Fruit fly (Drosophila melanogaster): ENCODE measurements around the gene Nup107.

The Nup107 gene

dm6 chr2L:10721535-10721934 is 14.3 kb downstream of the Nup107 start:
- TF ChIP-seq CG7368 (GFP tag; optimal IDR thresholded peaks at IDR 0.05) (no peak), dac (GFP tag; optimal IDR thresholded peaks at IDR 0.05) (no peak), CG11902 (GFP tag; optimal IDR thresholded peaks at IDR 0.05) (no peak), fkh (GFP tag; optimal IDR thresholded peaks at IDR 0.05) (no peak), CG31627 (GFP tag; optimal IDR thresholded peaks at IDR 0.05) (no peak), CG16779 (tag; optimal IDR thresholded peaks at IDR 0.05) (no peak), Hr38 (GFP tag; optimal IDR thresholded peaks at IDR 0.05) (no peak), acj6 (GFP tag; optimal IDR thresholded peaks at IDR 0.05) (no peak), eg (GFP tag; IDR thresholded peaks at IDR 0.05) (no peak), Met (GFP tag; optimal IDR thresholded peaks at IDR 0.05) (no peak), net (GFP tag; optimal IDR thresholded peaks at IDR 0.05) (no peak), CG6808 (GFP tag; optimal IDR thresholded peaks at IDR 0.05) (no peak)

DNA sequence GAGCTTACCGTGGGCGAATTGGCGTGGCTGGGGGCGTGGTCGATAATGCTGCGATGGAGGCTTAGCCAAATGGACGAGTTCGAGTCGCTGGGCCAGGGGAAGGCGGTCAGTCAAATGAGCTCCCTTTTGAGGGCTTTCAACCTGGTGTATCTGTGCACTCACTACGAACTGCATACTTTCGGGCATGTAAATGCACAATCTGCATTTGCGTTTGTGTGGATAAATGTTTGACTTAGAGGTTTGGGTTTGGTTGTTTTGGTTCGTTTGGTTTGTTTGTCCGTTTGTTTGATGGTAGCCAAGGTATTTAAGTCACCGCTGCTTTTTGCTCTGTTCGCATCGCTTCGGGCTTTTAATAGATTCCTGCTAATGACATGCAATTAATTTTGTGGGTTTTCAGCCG is 24.6 kb downstream of the Nup107 start:
- TF ChIP-seq CG8119 (GFP tag; IDR thresholded peaks at IDR 0.05) (no peak), CG11902 (GFP tag; optimal IDR thresholded peaks at IDR 0.05) (no peak), CG3032 (tag; optimal IDR thresholded peaks at IDR 0.05) (no peak), Lpt (GFP tag; optimal IDR thresholded peaks at IDR 0.05) (no peak), achi (GFP tag; optimal IDR thresholded peaks at IDR 0.05) (no peak), dsx (GFP tag; optimal IDR thresholded peaks at IDR 0.05; ENCODE audit: poor library complexity, severe bottlenecking) (no peak), CG6808 (GFP tag; optimal IDR thresholded peaks at IDR 0.05) (no peak), CG11294 (GFP tag; IDR thresholded peaks at IDR 0.05) (no peak), esn (GFP tag; optimal IDR thresholded peaks at IDR 0.05) (no peak), Ets21C (GFP tag; optimal IDR thresholded peaks at IDR 0.05) (no peak), fd59A (GFP tag; optimal IDR thresholded peaks at IDR 0.05) (no peak), Met (GFP tag; optimal IDR thresholded peaks at IDR 0.05) (no peak), Gug (GFP tag; IDR thresholded peaks at IDR 0.05) (no peak), CG6792 (GFP tag; optimal IDR thresholded peaks at IDR 0.05) (no peak), acj6 (GFP tag; optimal IDR thresholded peaks at IDR 0.05) (no peak), CG3919 (GFP tag; optimal IDR thresholded peaks at IDR 0.05) (no peak), CG7368 (GFP tag; optimal IDR thresholded peaks at IDR 0.05) (no peak)

- TF ChIP-seq Eip93F (GFP tag; optimal IDR thresholded peaks at IDR 0.05) (no peak), fd59A (GFP tag; optimal IDR thresholded peaks at IDR 0.05) (no peak)
Measured at dm6 chr2L:10709353-10709752, 26.5 kb downstream of the Nup107 start, which contains the start of gene Lip2. Lip2 (minus strand) TSS chr2L:10709453.

- no peak for TF ChIP-seq ss (GFP tag; optimal IDR thresholded peaks at IDR 0.05)
- TF ChIP-seq Gug (GFP tag; IDR thresholded peaks at IDR 0.05): no peak
- no peak for TF ChIP-seq Sox15 (GFP tag; optimal IDR thresholded peaks at IDR 0.05)
- TF ChIP-seq CG10669 (GFP tag; optimal IDR thresholded peaks at IDR 0.05): no peak
- no peak for TF ChIP-seq esn (GFP tag; optimal IDR thresholded peaks at IDR 0.05)
- TF ChIP-seq spab (GFP tag; optimal IDR thresholded peaks at IDR 0.05): no peak
- TF ChIP-seq vri (GFP tag; optimal IDR thresholded peaks at IDR 0.05): no peak
- TF ChIP-seq salr (GFP tag; optimal IDR thresholded peaks at IDR 0.05): no peak
- no peak for TF ChIP-seq CG8319 (GFP tag; optimal IDR thresholded peaks at IDR 0.05)
- TF ChIP-seq achi (GFP tag; optimal IDR thresholded peaks at IDR 0.05): no peak
- no peak for TF ChIP-seq Hr4 (GFP tag; optimal IDR thresholded peaks at IDR 0.05)
- no peak for TF ChIP-seq CG10631 (GFP tag; optimal IDR thresholded peaks at IDR 0.05)
- no peak for TF ChIP-seq cyc (GFP tag; optimal IDR thresholded peaks at IDR 0.05)
- TF ChIP-seq CG6163 (GFP tag; IDR thresholded peaks at IDR 0.05): no peak
- no peak for TF ChIP-seq CG11762 (GFP tag; optimal IDR thresholded peaks at IDR 0.05; ENCODE audit: insufficient read depth)
- no peak for TF ChIP-seq Hr39 (GFP tag; optimal IDR thresholded peaks at IDR 0.05)
- TF ChIP-seq CG34406 (GFP tag; optimal IDR thresholded peaks at IDR 0.05): no peak
Measured at dm6 chr2L:10708089-10708488, 27.8 kb downstream of the Nup107 start.
